Fruit fly (Drosophila melanogaster) whole organism, wandering third instar larva: ENCODE results near the gene CG9784.

Experiments used
- CG32264 ChIP-seq: fragments of 200-800 bp; sonication (Bioruptor generic); optimal IDR thresholded peaks from 2 replicates; lab custom pipeline; 2016; ENCODE audit warnings: missing biosample characterization, missing genetic modification characterization
- Myc ChIP-seq: fragments of >200 bp; optimal IDR thresholded peaks from 2 replicates; lab custom pipeline; 2017
- dmrt93B ChIP-seq: fragments of 200-800 bp; sonication (Bioruptor generic); optimal IDR thresholded peaks from 2 replicates; lab custom pipeline; 2018; ENCODE audit warnings: missing biosample characterization, mild to moderate bottlenecking, missing genetic modification characterization
- usp ChIP-seq: fragments of >200 bp; optimal IDR thresholded peaks from 2 replicates; lab custom pipeline; 2017; ENCODE audit warnings: missing biosample characterization, missing genetic modification characterization

- TF ChIP-seq Myc (lab: Kevin White, UChicago) (no peak), CG32264 (GFP tag; lab: Kevin White, UChicago) (no peak), dmrt93B (GFP tag; lab: Kevin White, UChicago) (no peak), usp (GFP tag; lab: Kevin White, UChicago) (no peak)
Measured at dm6 chrX:16574114-16574513, 24.9 kb downstream of the CG9784 start.
